Worm (Caenorhabditis elegans) whole organism, L3 larva: ENCODE data around the gene fbxl-2.

Experiments
- R02D3.7 ChIP-seq: fragments of 150-350 bp; optimal IDR thresholded peaks from 2 replicates; lab custom pipeline; 2014; ENCODE audit warnings: missing biosample characterization, missing genetic modification characterization
- ZK546.5 ChIP-seq: sonication (generic microtip); optimal IDR thresholded peaks from 2 replicates; lab custom pipeline; 2017; ENCODE audit warnings: missing biosample characterization, missing genetic modification characterization
- aly-2 ChIP-seq: fragments of 150-350 bp; optimal IDR thresholded peaks from 2 replicates; lab custom pipeline; 2014; ENCODE audit warnings: missing biosample characterization, missing genetic modification characterization
- ama-1 ChIP-seq: fragments of 150-350 bp; optimal IDR thresholded peaks from 2 replicates; lab custom pipeline; 2018
- ceh-16 ChIP-seq: sonication (generic microtip); optimal IDR thresholded peaks from 2 replicates; lab custom pipeline; 2017; ENCODE audit warnings: missing biosample characterization, missing genetic modification characterization
- ceh-28 ChIP-seq: fragments of 150-350 bp; optimal IDR thresholded peaks from 2 replicates; lab custom pipeline; 2014; ENCODE audit warnings: missing biosample characterization, missing genetic modification reagents, missing genetic modification characterization
- ceh-9 ChIP-seq: sonication (generic microtip); optimal IDR thresholded peaks from 2 replicates; lab custom pipeline; 2018; ENCODE audit warnings: missing biosample characterization, missing genetic modification characterization
- daf-12 ChIP-seq: fragments of 150-350 bp; optimal IDR thresholded peaks from 2 replicates; lab custom pipeline; 2014; ENCODE audit warnings: missing biosample characterization, missing genetic modification reagents, missing genetic modification characterization
- egl-27 ChIP-seq: sonication (generic microtip); optimal IDR thresholded peaks from 4 replicates; lab custom pipeline; 2017; ENCODE audit warnings: missing biosample characterization, missing genetic modification reagents, missing genetic modification characterization
- egl-5 ChIP-seq: fragments of 150-350 bp; optimal IDR thresholded peaks from 2 replicates; lab custom pipeline; 2017; ENCODE audit warnings: missing biosample characterization, missing genetic modification reagents, missing genetic modification characterization, inconsistent platforms
- elt-2 ChIP-seq: sonication (generic microtip); optimal IDR thresholded peaks from 2 replicates; lab custom pipeline; 2016; ENCODE audit warnings: missing genetic modification reagents, mild to moderate bottlenecking, missing genetic modification characterization, missing compliant biosample characterization
- eor-1 ChIP-seq, 2 experiments: fragments of 150-350 bp; optimal IDR thresholded peaks; 2 replicates each; lab custom pipeline; 2014 to 2018; ENCODE audit warnings: missing biosample characterization in 2 of 2, missing genetic modification characterization in 2 of 2
- fkh-10 ChIP-seq: sonication (generic microtip); optimal IDR thresholded peaks from 2 replicates; lab custom pipeline; 2017; ENCODE audit warnings: missing biosample characterization, missing genetic modification reagents, missing genetic modification characterization
- fkh-2 ChIP-seq: fragments of 150-350 bp; optimal IDR thresholded peaks from 2 replicates; lab custom pipeline; 2014; ENCODE audit warnings: missing biosample characterization, missing genetic modification reagents, missing genetic modification characterization
- fos-1 ChIP-seq: fragments of 150-350 bp; optimal IDR thresholded peaks from 2 replicates; lab custom pipeline; 2014; ENCODE audit warnings: missing biosample characterization, missing genetic modification characterization
- hmg-11 ChIP-seq: sonication (generic microtip); optimal IDR thresholded peaks from 2 replicates; lab custom pipeline; 2016; ENCODE audit warnings: missing genetic modification characterization, missing compliant biosample characterization
- lin-15B ChIP-seq: fragments of 150-350 bp; optimal IDR thresholded peaks from 2 replicates; lab custom pipeline; 2014; ENCODE audit warnings: missing biosample characterization, missing genetic modification characterization
- lin-39 ChIP-seq: fragments of 150-350 bp; optimal IDR thresholded peaks from 2 replicates; lab custom pipeline; 2018; ENCODE audit warnings: missing biosample characterization, missing genetic modification reagents, missing genetic modification characterization
- mdl-1 ChIP-seq: fragments of 150-350 bp; optimal IDR thresholded peaks from 2 replicates; lab custom pipeline; 2014; ENCODE audit warnings: missing biosample characterization, missing genetic modification characterization
- mml-1 ChIP-seq: fragments of 150-350 bp; sonication (generic microtip); optimal IDR thresholded peaks from 3 replicates; lab custom pipeline; 2014; ENCODE audit warnings: missing biosample characterization, missing genetic modification characterization
- nhr-12 ChIP-seq: fragments of 150-350 bp; optimal IDR thresholded peaks from 2 replicates; lab custom pipeline; 2014; ENCODE audit warnings: missing biosample characterization, missing genetic modification characterization
- nhr-23 ChIP-seq: fragments of 150-350 bp; optimal IDR thresholded peaks from 2 replicates; lab custom pipeline; 2014; ENCODE audit warnings: missing biosample characterization, missing genetic modification reagents, missing genetic modification characterization
- nhr-237 ChIP-seq: fragments of 150-350 bp; optimal IDR thresholded peaks from 2 replicates; lab custom pipeline; 2014; ENCODE audit warnings: missing biosample characterization, missing genetic modification characterization
- nhr-28 ChIP-seq: fragments of 150-350 bp; optimal IDR thresholded peaks from 2 replicates; lab custom pipeline; 2014; ENCODE audit warnings: missing biosample characterization, missing genetic modification characterization
- nhr-67 ChIP-seq: fragments of 150-350 bp; optimal IDR thresholded peaks from 2 replicates; lab custom pipeline; 2014; ENCODE audit warnings: missing biosample characterization, missing genetic modification characterization
- nhr-76 ChIP-seq: fragments of 150-350 bp; sonication (generic microtip); optimal IDR thresholded peaks from 5 replicates; lab custom pipeline; 2014; ENCODE audit warnings: missing biosample characterization, missing genetic modification characterization
- pha-4 ChIP-seq: fragments of 150-350 bp; optimal IDR thresholded peaks from 2 replicates; lab custom pipeline; 2014; ENCODE audit warnings: missing biosample characterization, missing genetic modification reagents, missing genetic modification characterization
- pqm-1 ChIP-seq: fragments of 150-350 bp; optimal IDR thresholded peaks from 2 replicates; lab custom pipeline; 2017; ENCODE audit warnings: missing biosample characterization, missing genetic modification characterization, inconsistent platforms
- sea-2 ChIP-seq: fragments of 150-350 bp; sonication (generic microtip); optimal IDR thresholded peaks from 4 replicates; lab custom pipeline; 2014; ENCODE audit warnings: missing biosample characterization, missing genetic modification reagents, missing genetic modification characterization
- skn-1 ChIP-seq: fragments of 150-350 bp; optimal IDR thresholded peaks from 2 replicates; lab custom pipeline; 2014; ENCODE audit warnings: missing biosample characterization, missing genetic modification characterization
- snpc-4 ChIP-seq: fragments of 150-350 bp; optimal IDR thresholded peaks from 2 replicates; lab custom pipeline; 2014; ENCODE audit warnings: missing biosample characterization, missing genetic modification characterization
- tbx-2 ChIP-seq: sonication (generic microtip); optimal IDR thresholded peaks from 2 replicates; lab custom pipeline; 2016; ENCODE audit warnings: mild to moderate bottlenecking, missing genetic modification characterization, missing compliant biosample characterization
- unc-39 ChIP-seq: sonication (generic microtip); optimal IDR thresholded peaks from 4 replicates; lab custom pipeline; 2017; ENCODE audit warnings: missing biosample characterization, missing genetic modification characterization
- unc-62 ChIP-seq: fragments of 150-350 bp; sonication (generic microtip); optimal IDR thresholded peaks from 4 replicates; lab custom pipeline; 2014; ENCODE audit warnings: missing biosample characterization, missing genetic modification reagents, missing genetic modification characterization

The fbxl-2 gene

DNA sequence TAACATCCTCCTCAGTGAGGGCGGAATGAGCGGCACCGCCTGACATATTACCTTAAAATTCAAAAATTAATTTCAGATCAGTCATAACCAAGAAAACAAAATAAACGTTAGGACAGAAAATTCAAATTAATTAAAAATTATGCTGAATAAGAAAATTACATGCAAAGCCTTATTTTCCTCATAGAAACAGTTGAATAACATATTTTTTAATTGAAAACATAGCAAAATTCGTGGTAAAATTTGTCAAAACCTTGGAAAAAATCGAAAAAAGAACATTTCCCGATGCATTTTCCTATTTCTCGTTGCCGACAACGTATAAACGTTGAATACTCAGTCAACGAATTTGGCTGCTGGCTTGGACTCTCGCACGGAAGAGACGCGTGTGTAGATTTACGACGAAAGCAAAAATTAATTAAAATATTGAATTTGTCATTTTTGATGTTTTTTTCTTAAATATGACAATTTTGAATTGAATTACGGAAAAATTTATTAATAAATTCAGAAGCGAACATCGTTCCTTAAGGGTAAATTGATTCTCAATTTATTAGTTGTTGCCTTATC is 3.0 kb upstream of the fbxl-2 start, which contains the start of the genes rps-0 and rbg-3 (continued):
- no peak for TF ChIP-seq nhr-12 (tag; lab: Kevin White, UChicago)
- peak; percentile 93 for TF ChIP-seq lin-39 (tag; lab: Kevin White, UChicago)
- no peak for TF ChIP-seq sea-2
- TF ChIP-seq skn-1 (tag; lab: Kevin White, UChicago), result peak; percentile 62
- peak; percentile 84 for TF ChIP-seq snpc-4 (tag; lab: Kevin White, UChicago)
- no peak for TF ChIP-seq nhr-67 (tag; lab: Kevin White, UChicago)

DNA sequence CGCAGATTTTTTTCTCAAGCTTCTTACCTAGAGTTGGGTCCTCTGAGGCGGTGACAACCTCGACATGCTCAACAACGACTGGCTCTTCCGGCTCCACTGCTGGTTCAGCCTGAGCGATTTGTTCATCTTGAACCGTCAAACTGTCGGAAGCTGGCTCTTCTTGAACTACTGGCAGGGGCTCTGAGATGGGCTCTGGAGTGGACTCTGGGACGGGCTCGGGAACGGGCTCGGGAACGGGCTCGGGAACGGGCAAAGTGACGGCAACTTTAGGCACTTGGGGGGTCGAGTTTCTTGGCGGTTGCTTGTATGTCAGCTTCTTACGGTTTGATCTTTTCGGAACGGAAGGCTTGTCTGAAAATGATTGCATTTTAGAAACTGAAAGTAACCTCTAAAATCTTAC is 5.8 kb downstream of the fbxl-2 start:
- TF ChIP-seq eor-1 (tag; optimal IDR thresholded peaks at IDR 0.05; lab: Kevin White, UChicago), result no peak
- no peak for TF ChIP-seq ceh-16 (tag; lab: Kevin White, UChicago)
- TF ChIP-seq daf-12 (tag; lab: Kevin White, UChicago), result no peak
- no peak for TF ChIP-seq skn-1 (tag; lab: Kevin White, UChicago)
- TF ChIP-seq ama-1 (lab: Kevin White, UChicago), result no peak
- TF ChIP-seq fos-1 (tag; lab: Kevin White, UChicago), result no peak
- no peak for TF ChIP-seq nhr-67 (tag; lab: Kevin White, UChicago)
- no peak for TF ChIP-seq fkh-2 (tag; lab: Kevin White, UChicago)
- TF ChIP-seq, all 47 proteins: peak for 0

DNA sequence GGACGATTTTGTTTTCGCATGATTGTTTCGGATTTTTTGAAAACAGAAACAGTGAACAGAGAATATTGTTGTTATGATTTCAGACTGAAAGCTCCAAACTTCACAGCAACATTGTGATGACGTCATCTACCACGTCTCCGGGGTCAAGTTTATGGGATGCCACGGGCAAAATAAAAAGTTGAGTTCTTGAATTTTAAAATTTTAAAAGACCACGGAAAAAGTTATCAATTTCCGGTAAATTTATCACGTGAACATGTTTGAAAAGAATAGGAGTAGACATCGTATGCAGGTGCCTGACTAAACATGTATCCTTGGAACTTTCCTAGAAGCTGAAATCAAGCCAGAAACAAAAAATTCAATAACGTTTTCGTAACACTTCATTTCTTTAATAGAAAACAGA is 6.4 kb downstream of the fbxl-2 start, which contains the start of gene B0393.4:
Gene B0393.4 (minus strand): TSS at position 101 of the 400 bp plus-strand sequence.
- no peak for TF ChIP-seq pha-4 (tag; lab: Kevin White, UChicago)
- TF ChIP-seq unc-39, result no peak
- TF ChIP-seq eor-1 (tag; optimal IDR thresholded peaks at IDR 0.05; lab: Kevin White, UChicago), result no peak
- no peak for TF ChIP-seq fos-1 (tag; lab: Kevin White, UChicago)
- no peak for TF ChIP-seq snpc-4 (tag; lab: Kevin White, UChicago)
- TF ChIP-seq nhr-67 (tag; lab: Kevin White, UChicago), result no peak
- no peak for TF ChIP-seq daf-12 (tag; lab: Kevin White, UChicago)
- no peak for TF ChIP-seq hmg-11 (tag; lab: Kevin White, UChicago)
- no peak for TF ChIP-seq ZK546.5 (tag; lab: Kevin White, UChicago)
- no peak for TF ChIP-seq unc-62
- no peak for TF ChIP-seq nhr-28 (tag; lab: Kevin White, UChicago)
- TF ChIP-seq R02D3.7 (tag; lab: Kevin White, UChicago), result no peak
- no peak for TF ChIP-seq fkh-10 (GFP tag; lab: Kevin White, UChicago)
- TF ChIP-seq fkh-2 (tag; lab: Kevin White, UChicago), result no peak
- no peak for TF ChIP-seq skn-1 (tag; lab: Kevin White, UChicago)
- TF ChIP-seq tbx-2 (tag; lab: Kevin White, UChicago), result no peak
- no peak for TF ChIP-seq nhr-237 (tag; lab: Kevin White, UChicago)
- no peak for TF ChIP-seq sea-2
- TF ChIP-seq mdl-1 (tag; lab: Kevin White, UChicago), result no peak
- TF ChIP-seq lin-15B (tag; lab: Kevin White, UChicago), result no peak
- TF ChIP-seq, all 47 proteins: peak for 0

ce11 chrIII:4765474-4765873 is 8.4 kb downstream of the fbxl-2 start, which contains the start of gene B0393.5:
Gene B0393.5, plus strand, starts transcription at chrIII:4765774.
- no peak for TF ChIP-seq fkh-10 (GFP tag; lab: Kevin White, UChicago)
- no peak for TF ChIP-seq egl-5
- TF ChIP-seq tbx-2 (tag; lab: Kevin White, UChicago), result no peak
- TF ChIP-seq nhr-28 (tag; lab: Kevin White, UChicago), result no peak
- no peak for TF ChIP-seq nhr-76
- no peak for TF ChIP-seq ceh-9
- TF ChIP-seq ceh-28 (tag; lab: Kevin White, UChicago), result no peak
- TF ChIP-seq elt-2, result no peak
- TF ChIP-seq egl-27, result no peak
- TF ChIP-seq hmg-11 (tag; lab: Kevin White, UChicago), result no peak
- no peak for TF ChIP-seq nhr-12 (tag; lab: Kevin White, UChicago)
- no peak for TF ChIP-seq lin-15B (tag; lab: Kevin White, UChicago)
- TF ChIP-seq mdl-1 (tag; lab: Kevin White, UChicago), result no peak
- TF ChIP-seq aly-2 (tag; lab: Kevin White, UChicago), result no peak
- TF ChIP-seq nhr-23 (tag; lab: Kevin White, UChicago), result no peak
- TF ChIP-seq mml-1, result no peak
- no peak for TF ChIP-seq lin-39 (tag; lab: Kevin White, UChicago)
- no peak for TF ChIP-seq pqm-1 (tag; lab: Kevin White, UChicago)
